Fruit fly (Drosophila melanogaster): ENCODE measurements around the gene ldd.

ldd gene

dm6 chrX:21102106-21102505, 21.3 kb upstream of the ldd start, which contains the start of gene CG15446:
TSS of gene CG15446 (minus strand) at chrX:21102206.
- TF ChIP-seq rn (GFP tag; IDR thresholded peaks at IDR 0.05) (no peak), Pif1A (GFP tag; optimal IDR thresholded peaks at IDR 0.05) (no peak), CG13204 (GFP tag; optimal IDR thresholded peaks at IDR 0.05) (no peak), D1 (tag; optimal IDR thresholded peaks at IDR 0.05) (no peak), CG14655 (GFP tag; optimal IDR thresholded peaks at IDR 0.05) (no peak), CG9948 (tag; optimal IDR thresholded peaks at IDR 0.05) (no peak), gl (tag; optimal IDR thresholded peaks at IDR 0.05) (no peak), CG4496 (GFP tag; IDR thresholded peaks at IDR 0.05) (no peak), CG8301 (tag; optimal IDR thresholded peaks at IDR 0.05) (no peak)

- TF ChIP-seq CG8301 (tag; optimal IDR thresholded peaks at IDR 0.05) (no peak), rn (GFP tag; IDR thresholded peaks at IDR 0.05) (no peak)
Measured at dm6 chrX:21106269-21106668, 17.2 kb upstream of the ldd start, which contains the start of gene CG1503. TSS of gene CG1503 (minus strand) at chrX:21106369.

dm6 chrX:21116864-21117464, 6.5 kb upstream of the ldd start, which contains the start of the genes unc and CG15445:
TSS of gene unc (minus strand) at chrX:21116914.
TSS of gene CG15445 (plus strand) at chrX:21117159.
- no peak for TF ChIP-seq CG9948 (tag; optimal IDR thresholded peaks at IDR 0.05)
- TF ChIP-seq Pif1A (GFP tag; optimal IDR thresholded peaks at IDR 0.05), result no peak
- no peak for TF ChIP-seq EcR (GFP tag; optimal IDR thresholded peaks at IDR 0.05)
- no peak for TF ChIP-seq Ets98B (GFP tag; IDR thresholded peaks at IDR 0.05)
- no peak for TF ChIP-seq CG8301 (tag; optimal IDR thresholded peaks at IDR 0.05)
- no peak for TF ChIP-seq fd96Ca (GFP tag; IDR thresholded peaks at IDR 0.05)
- no peak for TF ChIP-seq rn (GFP tag; IDR thresholded peaks at IDR 0.05)
- no peak for TF ChIP-seq CG15710 (tag; optimal IDR thresholded peaks at IDR 0.05)

- peak; percentile 17; the same call in 1 of the 2 replicates for TF ChIP-seq CG12605 (GFP tag; IDR thresholded peaks at IDR 0.05)
- no peak for TF ChIP-seq D1 (tag; optimal IDR thresholded peaks at IDR 0.05)
- peak; percentile 64 for TF ChIP-seq Pif1B (GFP tag; optimal IDR thresholded peaks at IDR 0.05)
- TF ChIP-seq EcR (GFP tag; optimal IDR thresholded peaks at IDR 0.05), result no peak
- TF ChIP-seq CG15710 (tag; optimal IDR thresholded peaks at IDR 0.05), result peak; percentile 70
- TF ChIP-seq CG13204 (GFP tag; optimal IDR thresholded peaks at IDR 0.05), result no peak
- peak; percentile 50; the same call in 1 of the 3 replicates for TF ChIP-seq fd96Ca (GFP tag; IDR thresholded peaks at IDR 0.05)
- TF ChIP-seq CG34367 (tag; optimal IDR thresholded peaks at IDR 0.05), result peak; percentile 51
- peak; percentile 73 for TF ChIP-seq CG32121 (GFP tag; IDR thresholded peaks at IDR 0.05)
- TF ChIP-seq rn (GFP tag; IDR thresholded peaks at IDR 0.05), result peak; percentile 67
- TF ChIP-seq CG8159 (tag; optimal IDR thresholded peaks at IDR 0.05), result peak; percentile 78
- no peak for TF ChIP-seq CG10348 (GFP tag; IDR thresholded peaks at IDR 0.05)
- peak; percentile 75; the same call in 2 of the 3 replicates for TF ChIP-seq CG4496 (GFP tag; IDR thresholded peaks at IDR 0.05)
- peak; percentile 70 for TF ChIP-seq Ets98B (GFP tag; IDR thresholded peaks at IDR 0.05)
- TF ChIP-seq CG14655 (GFP tag; optimal IDR thresholded peaks at IDR 0.05), result peak; percentile 65
- peak; percentile 79 for TF ChIP-seq Pif1A (GFP tag; optimal IDR thresholded peaks at IDR 0.05)
- TF ChIP-seq CG17806 (tag; optimal IDR thresholded peaks at IDR 0.05), result peak; percentile 65
- peak; percentile 2 for TF ChIP-seq gl (tag; optimal IDR thresholded peaks at IDR 0.05)
- peak; percentile 85 for TF ChIP-seq Snoo (tag; optimal IDR thresholded peaks at IDR 0.05)
- peak; percentile 49 for TF ChIP-seq CG8301 (tag; optimal IDR thresholded peaks at IDR 0.05)
- TF ChIP-seq CG9948 (tag; optimal IDR thresholded peaks at IDR 0.05), result peak; percentile 59
Measured at dm6 chrX:21124176-21124575, 742 bp downstream of the ldd start.

- TF ChIP-seq D1 (tag; optimal IDR thresholded peaks at IDR 0.05) (no peak), CG9948 (tag; optimal IDR thresholded peaks at IDR 0.05) (no peak), CG14655 (GFP tag; optimal IDR thresholded peaks at IDR 0.05) (no peak), CG34367 (tag; optimal IDR thresholded peaks at IDR 0.05) (no peak), CG17806 (tag; optimal IDR thresholded peaks at IDR 0.05) (no peak), CG4496 (GFP tag; IDR thresholded peaks at IDR 0.05) (no peak), CG10348 (GFP tag; IDR thresholded peaks at IDR 0.05) (no peak), Pif1B (GFP tag; optimal IDR thresholded peaks at IDR 0.05) (no peak), Ets98B (GFP tag; IDR thresholded peaks at IDR 0.05) (no peak), EcR (GFP tag; optimal IDR thresholded peaks at IDR 0.05) (no peak), CG32121 (GFP tag; IDR thresholded peaks at IDR 0.05) (no peak), rn (GFP tag; IDR thresholded peaks at IDR 0.05) (no peak), gl (tag; optimal IDR thresholded peaks at IDR 0.05) (no peak), CG15710 (tag; optimal IDR thresholded peaks at IDR 0.05) (no peak), fd96Ca (GFP tag; IDR thresholded peaks at IDR 0.05) (no peak), CG8301 (tag; optimal IDR thresholded peaks at IDR 0.05) (no peak), CG12605 (GFP tag; IDR thresholded peaks at IDR 0.05) (no peak), Pif1A (GFP tag; optimal IDR thresholded peaks at IDR 0.05) (no peak), CG8159 (tag; optimal IDR thresholded peaks at IDR 0.05) (no peak), CG13204 (GFP tag; optimal IDR thresholded peaks at IDR 0.05) (no peak)
Measured at dm6 chrX:21125966-21126553, 2.6 kb downstream of the ldd start.

dm6 chrX:21126790-21127189, 3.4 kb downstream of the ldd start:
- no peak for TF ChIP-seq Ets98B (GFP tag; IDR thresholded peaks at IDR 0.05)
- TF ChIP-seq CG14655 (GFP tag; optimal IDR thresholded peaks at IDR 0.05), result no peak
- TF ChIP-seq CG8159 (tag; optimal IDR thresholded peaks at IDR 0.05), result no peak
- TF ChIP-seq CG4496 (GFP tag; IDR thresholded peaks at IDR 0.05), result no peak
- no peak for TF ChIP-seq D1 (tag; optimal IDR thresholded peaks at IDR 0.05)
- no peak for TF ChIP-seq CG15710 (tag; optimal IDR thresholded peaks at IDR 0.05)
- no peak for TF ChIP-seq CG12605 (GFP tag; IDR thresholded peaks at IDR 0.05)
- no peak for TF ChIP-seq CG10348 (GFP tag; IDR thresholded peaks at IDR 0.05)
- TF ChIP-seq EcR (GFP tag; optimal IDR thresholded peaks at IDR 0.05), result no peak
- no peak for TF ChIP-seq Snoo (tag; optimal IDR thresholded peaks at IDR 0.05)
- no peak for TF ChIP-seq rn (GFP tag; IDR thresholded peaks at IDR 0.05)
- no peak for TF ChIP-seq CG13204 (GFP tag; optimal IDR thresholded peaks at IDR 0.05)
- TF ChIP-seq Pif1A (GFP tag; optimal IDR thresholded peaks at IDR 0.05), result no peak
- no peak for TF ChIP-seq CG8301 (tag; optimal IDR thresholded peaks at IDR 0.05)
- TF ChIP-seq gl (tag; optimal IDR thresholded peaks at IDR 0.05), result no peak
- no peak for TF ChIP-seq CG32121 (GFP tag; IDR thresholded peaks at IDR 0.05)
- TF ChIP-seq fd96Ca (GFP tag; IDR thresholded peaks at IDR 0.05), result no peak
- no peak for TF ChIP-seq CG9948 (tag; optimal IDR thresholded peaks at IDR 0.05)
- no peak for TF ChIP-seq CG17806 (tag; optimal IDR thresholded peaks at IDR 0.05)
- TF ChIP-seq CG34367 (tag; optimal IDR thresholded peaks at IDR 0.05), result no peak
